Fruit fly (Drosophila melanogaster) whole organism, prepupa: ENCODE results near the gene cin.

Experiments used
- CG10669 ChIP-seq: fragments of 200-800 bp; sonication (Bioruptor generic); optimal IDR thresholded peaks from 3 replicates; lab custom pipeline; 2018; ENCODE audit warnings: missing biosample characterization, mild to moderate bottlenecking, missing genetic modification characterization, moderate library complexity
- CG15336 ChIP-seq: fragments of 200-800 bp; sonication (Bioruptor generic); IDR thresholded peaks from 2 replicates; pipeline ENCODE4 v1.3.6; 2022; ENCODE audit warnings: missing biosample characterization, missing genetic modification characterization
- CG3919 ChIP-seq: fragments of 200-800 bp; sonication (Bioruptor generic); optimal IDR thresholded peaks from 3 replicates; lab custom pipeline; 2016; ENCODE audit warnings: missing biosample characterization, missing genetic modification characterization
- CG7368 ChIP-seq: fragments of 200-800 bp; sonication (Bioruptor generic); optimal IDR thresholded peaks from 3 replicates; lab custom pipeline; 2016; ENCODE audit warnings: missing biosample characterization, missing genetic modification characterization
- Gug ChIP-seq: fragments of 200-800 bp; sonication (Bioruptor generic); IDR thresholded peaks from 2 replicates; pipeline ENCODE4 v1.3.6; 2022; ENCODE audit warnings: missing biosample characterization, missing genetic modification characterization
- Met ChIP-seq: fragments of 200-800 bp; sonication (Bioruptor generic); optimal IDR thresholded peaks from 3 replicates; lab custom pipeline; 2016; ENCODE audit warnings: missing biosample characterization, missing genetic modification characterization
- Sox14 ChIP-seq: fragments of 200-800 bp; sonication (Bioruptor generic); optimal IDR thresholded peaks from 3 replicates; lab custom pipeline; 2016; ENCODE audit warnings: missing biosample characterization, missing genetic modification characterization
- dac ChIP-seq: fragments of 200-800 bp; sonication (Bioruptor generic); optimal IDR thresholded peaks from 2 replicates; lab custom pipeline; 2017; ENCODE audit warnings: missing biosample characterization, mild to moderate bottlenecking, missing genetic modification characterization
- esn ChIP-seq: fragments of 200-800 bp; sonication (Bioruptor generic); optimal IDR thresholded peaks from 2 replicates; lab custom pipeline; 2016; ENCODE audit warnings: missing biosample characterization, mild to moderate bottlenecking, missing genetic modification characterization, moderate library complexity
- vri ChIP-seq: fragments of 200-800 bp; sonication (Bioruptor generic); optimal IDR thresholded peaks from 3 replicates; lab custom pipeline; 2016; ENCODE audit warnings: missing biosample characterization, mild to moderate bottlenecking, missing genetic modification characterization

- TF ChIP-seq Met (GFP tag; lab: Kevin White, UChicago) (no peak), CG7368 (GFP tag; lab: Kevin White, UChicago) (no peak), CG10669 (GFP tag; lab: Kevin White, UChicago) (no peak), CG15336 (GFP tag; lab: Robert Waterston, UW) (no peak), dac (GFP tag; lab: Kevin White, UChicago) (no peak), esn (GFP tag; lab: Kevin White, UChicago) (no peak), vri (GFP tag; lab: Kevin White, UChicago) (no peak), CG3919 (GFP tag; lab: Kevin White, UChicago) (no peak), Gug (GFP tag; lab: Robert Waterston, UW) (no peak), Sox14 (no peak)
Measured at dm6 chrX:247329-247728, 8.1 kb upstream of the cin start.
